Worm (Caenorhabditis elegans) whole organism, late embryonic: ENCODE data around the gene ceh-21.
A peak's percentile ranks its signal among the peaks of the same experiment; 100 is the strongest.

Experiments
- C08G9.2 ChIP-seq: sonication (generic microtip); optimal IDR thresholded peaks from 2 replicates; lab custom pipeline; 2016; ENCODE audit warnings: mild to moderate bottlenecking, missing genetic modification characterization, moderate library complexity, missing compliant biosample characterization
- C38D4.7 ChIP-seq: fragments of 200-800 bp; sonication (Bioruptor generic); optimal IDR thresholded peaks from 2 replicates; lab custom pipeline; 2018; ENCODE audit warnings: mild to moderate bottlenecking, missing genetic modification characterization, moderate library complexity, missing compliant biosample characterization
- T23F11.4 ChIP-seq: fragments of 200-800 bp; sonication (Bioruptor generic); optimal IDR thresholded peaks from 2 replicates; lab custom pipeline; 2018; ENCODE audit warnings: mild to moderate bottlenecking, missing genetic modification characterization, missing compliant biosample characterization
- Y22D7AL.16 ChIP-seq: sonication (generic microtip); optimal IDR thresholded peaks from 2 replicates; lab custom pipeline; 2016; ENCODE audit warnings: missing genetic modification characterization, missing compliant biosample characterization
- ceh-2 ChIP-seq: sonication (generic microtip); optimal IDR thresholded peaks from 2 replicates; lab custom pipeline; 2016; ENCODE audit warnings: missing genotype, missing genetic modification characterization, missing compliant biosample characterization
- ceh-34 ChIP-seq: sonication (generic microtip); optimal IDR thresholded peaks from 2 replicates; lab custom pipeline; 2016; ENCODE audit warnings: mild to moderate bottlenecking, missing genetic modification characterization, missing compliant biosample characterization
- dmd-4 ChIP-seq: sonication (generic microtip); optimal IDR thresholded peaks from 2 replicates; lab custom pipeline; 2016; ENCODE audit warnings: borderline replicate concordance, missing genetic modification characterization, missing compliant biosample characterization
- elt-4 ChIP-seq: sonication (generic microtip); optimal IDR thresholded peaks from 2 replicates; lab custom pipeline; 2016; ENCODE audit warnings: missing genetic modification characterization, missing compliant biosample characterization
- fkh-10 ChIP-seq: fragments of 150-350 bp; optimal IDR thresholded peaks from 2 replicates; lab custom pipeline; 2014; ENCODE audit warnings: missing biosample characterization, missing genetic modification reagents, missing genetic modification characterization
- fkh-6 ChIP-seq: sonication (generic microtip); optimal IDR thresholded peaks from 2 replicates; lab custom pipeline; 2016; ENCODE audit warnings: missing genetic modification characterization, missing compliant biosample characterization
- lin-11 ChIP-seq: fragments of 200-800 bp; sonication (Bioruptor generic); optimal IDR thresholded peaks from 2 replicates; lab custom pipeline; 2018; ENCODE audit warnings: mild to moderate bottlenecking, missing genetic modification characterization, missing compliant biosample characterization
- nfya-1 ChIP-seq: sonication (generic microtip); optimal IDR thresholded peaks from 2 replicates; lab custom pipeline; 2017; ENCODE audit warnings: missing genetic modification characterization, mild to moderate bottlenecking, missing compliant biosample characterization, antibody characterized with exemption, moderate library complexity
- nhr-232 ChIP-seq: sonication (generic microtip); optimal IDR thresholded peaks from 2 replicates; lab custom pipeline; 2016; ENCODE audit warnings: missing genetic modification characterization, missing compliant biosample characterization
- npax-4 ChIP-seq: sonication (generic microtip); optimal IDR thresholded peaks from 2 replicates; lab custom pipeline; 2016; ENCODE audit warnings: missing genetic modification characterization, missing compliant biosample characterization
- pat-9 ChIP-seq: fragments of 200-800 bp; sonication (Bioruptor generic); optimal IDR thresholded peaks from 2 replicates; lab custom pipeline; 2018; ENCODE audit warnings: mild to moderate bottlenecking, missing genetic modification characterization, moderate library complexity, missing compliant biosample characterization
- pax-1 ChIP-seq: fragments of 150-350 bp; optimal IDR thresholded peaks from 2 replicates; lab custom pipeline; 2014; ENCODE audit warnings: missing biosample characterization, missing genetic modification characterization
- pha-2 ChIP-seq: sonication (generic microtip); optimal IDR thresholded peaks from 2 replicates; lab custom pipeline; 2017; ENCODE audit warnings: mild to moderate bottlenecking, missing genetic modification characterization, missing compliant biosample characterization
- pqm-1 ChIP-seq: sonication (generic microtip); optimal IDR thresholded peaks from 2 replicates; lab custom pipeline; 2016; ENCODE audit warnings: missing genetic modification characterization, missing compliant biosample characterization
- rnt-1 ChIP-seq: sonication (generic microtip); optimal IDR thresholded peaks from 2 replicates; lab custom pipeline; 2016; ENCODE audit warnings: missing genetic modification characterization, missing compliant biosample characterization
- sdc-2 ChIP-seq: sonication (generic microtip); optimal IDR thresholded peaks from 2 replicates; lab custom pipeline; 2016; ENCODE audit warnings: missing genotype, missing genetic modification characterization, missing compliant biosample characterization
- tbx-2 ChIP-seq: sonication (generic microtip); optimal IDR thresholded peaks from 2 replicates; lab custom pipeline; 2016; ENCODE audit warnings: missing genetic modification characterization, missing compliant biosample characterization
- unc-3 ChIP-seq, 2 experiments: fragments of 200-800 bp in 1 of 2; sonication (Bioruptor generic) in 1 of 2; sonication (generic microtip) in 1 of 2; conservative IDR thresholded peaks in 1 of 2; optimal IDR thresholded peaks in 1 of 2; 2 replicates each; pipeline versions ENCODE4 v1.3.6 to Lab custom; 2016 to 2022; ENCODE audit warnings: missing compliant biosample characterization in 2 of 2, missing genetic modification characterization in 2 of 2, missing genetic modification reagents in 1 of 2
- unc-86 ChIP-seq: sonication (generic microtip); optimal IDR thresholded peaks from 2 replicates; lab custom pipeline; 2016; ENCODE audit warnings: missing genetic modification characterization, missing compliant biosample characterization
- zip-5 ChIP-seq: sonication (generic microtip); optimal IDR thresholded peaks from 2 replicates; lab custom pipeline; 2016; ENCODE audit warnings: missing genetic modification characterization, missing compliant biosample characterization
- ztf-16 ChIP-seq: sonication (generic microtip); optimal IDR thresholded peaks from 2 replicates; lab custom pipeline; 2017; ENCODE audit warnings: missing genetic modification characterization, missing compliant biosample characterization

ceh-21 gene

ce11 chrX:1811436-1811835, 41.1 kb downstream of the ceh-21 start, which contains the start of gene C14E2.3:
TSS of gene C14E2.3 (minus strand) at chrX:1811536.
- no peak for TF ChIP-seq lin-11 (tag; lab: Kevin White, UChicago)
- no peak for TF ChIP-seq fkh-6 (tag; lab: Kevin White, UChicago)
- TF ChIP-seq T23F11.4 (GFP tag; lab: Kevin White, UChicago): no peak
- TF ChIP-seq dmd-4: no peak
- TF ChIP-seq C38D4.7 (GFP tag; lab: Kevin White, UChicago): no peak
- no peak for TF ChIP-seq elt-4 (tag; lab: Kevin White, UChicago)
- no peak for TF ChIP-seq ceh-2
- TF ChIP-seq unc-86 (tag; lab: Kevin White, UChicago): no peak
- no peak for TF ChIP-seq unc-3 (GFP tag; conservative IDR thresholded peaks at IDR 0.05; lab: Robert Waterston, UW)
- TF ChIP-seq unc-3 (tag; optimal IDR thresholded peaks at IDR 0.05; lab: Kevin White, UChicago): no peak
- no peak for TF ChIP-seq ceh-34 (tag; lab: Kevin White, UChicago)
- no peak for TF ChIP-seq pqm-1 (tag; lab: Kevin White, UChicago)
- no peak for TF ChIP-seq npax-4 (tag; lab: Kevin White, UChicago)
- no peak for TF ChIP-seq fkh-10
- no peak for TF ChIP-seq pax-1
- no peak for TF ChIP-seq zip-5 (tag; lab: Kevin White, UChicago)
- no peak for TF ChIP-seq C08G9.2
- no peak for TF ChIP-seq tbx-2 (tag; lab: Kevin White, UChicago)
- TF ChIP-seq nfya-1: no peak
- TF ChIP-seq ztf-16: no peak
- TF ChIP-seq pat-9: no peak

- TF ChIP-seq nhr-232 (tag; lab: Kevin White, UChicago) (no peak), pha-2 (no peak), rnt-1 (tag; lab: Kevin White, UChicago) (no peak), sdc-2 (tag; lab: Kevin White, UChicago) (peak; percentile 23), Y22D7AL.16 (tag; lab: Kevin White, UChicago) (no peak)
Observed at ce11 chrX:1800980-1801506, 51.5 kb downstream of the ceh-21 start, which contains the start of gene C14E2.11. TSS of gene C14E2.11 (plus strand) at chrX:1801456.
